Fruit fly (Drosophila melanogaster) whole organism, adult: ENCODE data around the gene dy.
A peak's percentile ranks its signal among the peaks of the same experiment; 100 is the strongest.

Experiments used
- CG11617 ChIP-seq: fragments of 200-800 bp; sonication (Bioruptor generic); optimal IDR thresholded peaks from 2 replicates; lab custom pipeline; 2017; ENCODE audit warnings: mild to moderate bottlenecking, missing biosample characterization, missing genetic modification reagents, missing genetic modification characterization
- CG12768 ChIP-seq: fragments of 200-800 bp; sonication (Bioruptor generic); optimal IDR thresholded peaks from 2 replicates; lab custom pipeline; 2017; ENCODE audit warnings: missing biosample characterization, missing genetic modification characterization, mild to moderate bottlenecking, moderate library complexity, missing genetic modification reagents
- CG14711 ChIP-seq: fragments of 200-800 bp; sonication (Bioruptor generic); optimal IDR thresholded peaks from 2 replicates; lab custom pipeline; 2018; ENCODE audit warnings: missing biosample characterization, mild to moderate bottlenecking, missing genetic modification characterization, moderate library complexity
- CG1620 ChIP-seq: fragments of 200-800 bp; sonication (Bioruptor generic); optimal IDR thresholded peaks from 2 replicates; lab custom pipeline; 2016; ENCODE audit warnings: missing biosample characterization, missing genetic modification characterization
- CG33017 ChIP-seq: fragments of 200-800 bp; sonication (Bioruptor generic); optimal IDR thresholded peaks from 2 replicates; lab custom pipeline; 2018; ENCODE audit warnings: missing biosample characterization, mild to moderate bottlenecking, missing genetic modification characterization, moderate library complexity
- CG5204 ChIP-seq: fragments of 200-800 bp; sonication (Bioruptor generic); optimal IDR thresholded peaks from 2 replicates; lab custom pipeline; 2016; ENCODE audit warnings: missing biosample characterization, missing genetic modification characterization
- CG7045 ChIP-seq: fragments of 200-800 bp; sonication (Bioruptor generic); optimal IDR thresholded peaks from 2 replicates; lab custom pipeline; 2017; ENCODE audit warnings: missing biosample characterization, mild to moderate bottlenecking, missing genetic modification characterization
- CG7101 ChIP-seq: fragments of 200-800 bp; sonication (Bioruptor generic); optimal IDR thresholded peaks from 2 replicates; lab custom pipeline; 2018; ENCODE audit warnings: missing biosample characterization, mild to moderate bottlenecking, missing genetic modification characterization, moderate library complexity
- Clk ChIP-seq: fragments of 200-800 bp; sonication (Bioruptor generic); optimal IDR thresholded peaks from 2 replicates; lab custom pipeline; 2017; ENCODE audit warnings: missing biosample characterization, missing genetic modification characterization
- Crg-1 ChIP-seq: fragments of 200-800 bp; sonication (Bioruptor generic); optimal IDR thresholded peaks from 2 replicates; lab custom pipeline; 2016; ENCODE audit warnings: missing biosample characterization, missing genetic modification characterization
- Hr96 ChIP-seq: fragments of 200-800 bp; sonication (Bioruptor generic); optimal IDR thresholded peaks from 2 replicates; lab custom pipeline; 2016; ENCODE audit warnings: missing biosample characterization, missing genetic modification characterization
- Mnt ChIP-seq: fragments of 200-800 bp; sonication (Bioruptor generic); optimal IDR thresholded peaks from 2 replicates; lab custom pipeline; 2016; ENCODE audit warnings: missing biosample characterization, mild to moderate bottlenecking, missing genetic modification characterization
- bab1 ChIP-seq: fragments of 200-800 bp; sonication (Bioruptor generic); optimal IDR thresholded peaks from 3 replicates; lab custom pipeline; 2019; ENCODE audit warnings: missing biosample characterization, mild to moderate bottlenecking, missing genetic modification characterization, moderate library complexity
- cic ChIP-seq: fragments of 200-800 bp; sonication (Bioruptor generic); optimal IDR thresholded peaks from 2 replicates; lab custom pipeline; 2017; ENCODE audit warnings: missing biosample characterization, mild to moderate bottlenecking, missing genetic modification characterization, moderate library complexity
- cnc ChIP-seq, 2 experiments: fragments of >200 bp; optimal IDR thresholded peaks; 2 replicates each; lab custom pipeline; 2017
- kay ChIP-seq: fragments of 200-800 bp; sonication (Bioruptor generic); peaks from one replicate; lab custom pipeline; 2016; ENCODE audit warnings: missing biosample characterization, missing genetic modification characterization, borderline replicate concordance
- ovo ChIP-seq: fragments of 200-800 bp; sonication (Bioruptor generic); optimal IDR thresholded peaks from 2 replicates; lab custom pipeline; 2016; ENCODE audit warnings: missing biosample characterization, missing genetic modification characterization
- pad ChIP-seq: fragments of 200-800 bp; sonication (Bioruptor generic); optimal IDR thresholded peaks from 3 replicates; lab custom pipeline; 2017; ENCODE audit warnings: missing biosample characterization, missing genetic modification characterization, mild to moderate bottlenecking, moderate library complexity, missing genetic modification reagents
- tj ChIP-seq: fragments of 200-800 bp; sonication (Bioruptor generic); optimal IDR thresholded peaks from 3 replicates; lab custom pipeline; 2017; ENCODE audit warnings: missing biosample characterization, mild to moderate bottlenecking, missing genetic modification characterization, moderate library complexity
- toe ChIP-seq: fragments of 200-800 bp; sonication (Bioruptor generic); optimal IDR thresholded peaks from 2 replicates; lab custom pipeline; 2016; ENCODE audit warnings: missing biosample characterization, missing genetic modification characterization

dy gene

DNA sequence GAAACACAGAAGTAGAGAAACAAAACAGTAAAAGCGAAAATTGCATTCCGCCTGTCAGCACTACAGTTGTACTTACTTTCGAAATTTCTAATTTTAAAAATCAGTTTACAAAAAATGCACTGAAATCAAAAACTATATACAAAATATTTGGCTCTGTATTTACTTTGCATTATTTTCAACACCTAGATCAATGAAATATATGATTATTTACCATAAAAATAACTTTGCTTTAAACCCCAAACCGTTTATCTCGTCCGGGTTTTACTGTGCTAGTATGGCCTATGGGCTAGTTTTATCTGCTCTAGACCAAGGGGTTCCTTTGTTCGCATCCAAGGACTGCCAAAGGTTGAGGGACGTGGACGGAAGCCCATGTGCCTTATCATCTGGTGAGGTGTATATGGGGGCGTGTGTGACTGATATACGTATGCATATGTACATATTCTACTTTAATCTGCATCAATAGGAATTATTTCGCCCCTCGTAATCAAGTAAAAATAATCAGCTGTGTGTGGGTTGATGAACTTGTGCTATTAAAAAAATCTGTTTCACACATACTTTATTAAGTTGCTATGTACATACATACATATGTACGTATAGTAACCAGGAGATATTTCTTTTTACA, 40.8 kb upstream of the dy start:
- TF ChIP-seq CG7101 (tag; lab: Kevin White, UChicago): peak; percentile 32
- no peak for TF ChIP-seq bab1 (GFP tag; lab: Kevin White, UChicago)
- TF ChIP-seq CG14711 (tag; lab: Kevin White, UChicago): peak; percentile 62
- peak; percentile 49 for TF ChIP-seq kay
- no peak for TF ChIP-seq pad (GFP tag; lab: Kevin White, UChicago)
- peak; percentile 15 for TF ChIP-seq ovo (GFP tag; lab: Kevin White, UChicago)
- no peak for TF ChIP-seq Hr96 (GFP tag; lab: Kevin White, UChicago)
- peak; percentile 35 for TF ChIP-seq Mnt (GFP tag; lab: Kevin White, UChicago)
- TF ChIP-seq CG12768 (GFP tag; lab: Kevin White, UChicago): peak; percentile 3
- TF ChIP-seq CG7045: peak; percentile 6
- TF ChIP-seq cic: peak; percentile 47
- TF ChIP-seq CG33017 (tag; lab: Kevin White, UChicago): peak; percentile 53

DNA sequence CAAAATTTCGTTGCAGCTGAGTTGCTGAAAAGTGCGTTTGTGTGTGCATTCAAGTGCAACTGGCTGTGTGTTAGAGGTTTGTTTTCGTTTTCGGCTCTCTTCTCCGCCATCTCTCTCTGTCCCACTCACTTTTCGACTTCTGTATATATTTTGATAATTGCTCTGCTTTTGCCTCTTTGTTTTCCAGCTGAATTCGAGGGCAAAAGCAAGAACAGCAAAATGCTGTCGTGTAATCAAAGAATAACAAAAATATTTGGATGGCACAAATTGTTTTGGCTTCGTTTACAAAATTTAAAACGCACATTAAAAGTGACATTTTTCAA, 40.1 kb upstream of the dy start:
- TF ChIP-seq ovo (GFP tag; lab: Kevin White, UChicago) (no peak), tj (peak; percentile 10)

DNA sequence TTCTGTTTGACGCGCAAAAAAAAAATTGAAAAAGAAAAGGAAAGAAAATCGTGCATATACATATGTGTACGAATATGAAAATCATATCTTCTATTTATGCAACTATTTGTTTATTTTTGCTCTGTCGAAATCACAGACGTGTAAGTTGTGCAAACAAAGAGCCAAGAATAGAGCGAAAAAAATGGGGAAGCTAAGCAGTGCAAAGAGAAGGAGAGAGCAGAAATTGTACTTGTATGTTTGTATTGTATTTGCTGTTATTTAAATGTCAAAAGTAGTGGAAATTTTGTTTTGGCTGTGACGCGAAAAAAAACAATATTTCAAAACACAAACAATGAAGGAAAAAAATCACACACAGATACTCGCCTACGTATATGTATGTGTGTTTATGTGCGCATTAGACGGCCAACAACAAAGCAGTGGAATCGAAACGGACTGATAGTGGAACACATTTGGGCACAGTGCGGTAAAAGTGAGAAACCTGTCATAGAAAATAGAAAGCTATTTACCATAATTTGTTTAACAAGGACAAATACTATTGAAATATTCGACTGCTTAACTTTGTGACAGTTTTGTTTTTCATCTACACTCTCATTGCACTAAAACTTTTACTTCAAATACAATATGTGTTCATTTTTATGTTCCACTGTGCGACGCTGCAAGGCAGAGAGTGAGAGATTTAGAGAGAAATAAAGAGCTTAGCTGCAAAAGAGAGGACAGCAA, 39.6 kb upstream of the dy start:
- peak; percentile 90 for TF ChIP-seq kay
- peak; percentile 91 for TF ChIP-seq CG14711 (tag; lab: Kevin White, UChicago)
- peak; percentile 82 for TF ChIP-seq CG1620 (GFP tag; lab: Kevin White, UChicago)
- TF ChIP-seq pad (GFP tag; lab: Kevin White, UChicago): peak; percentile 81
- TF ChIP-seq CG7101 (tag; lab: Kevin White, UChicago): peak; percentile 96
- peak; percentile 78 for TF ChIP-seq tj
- TF ChIP-seq bab1 (GFP tag; lab: Kevin White, UChicago): peak; percentile 95
- TF ChIP-seq CG7045: peak; percentile 89
- TF ChIP-seq CG33017 (tag; lab: Kevin White, UChicago): peak; percentile 89
- peak; percentile 93 for TF ChIP-seq CG11617 (GFP tag; lab: Kevin White, UChicago)
- TF ChIP-seq ovo (GFP tag; lab: Kevin White, UChicago): peak; percentile 64
- peak; percentile 68 for TF ChIP-seq cic
- TF ChIP-seq Clk (GFP tag; lab: Kevin White, UChicago): peak; percentile 69
- no peak for TF ChIP-seq cnc (optimal IDR thresholded peaks at IDR 0.05; lab: Kevin White, UChicago)
- TF ChIP-seq CG12768 (GFP tag; lab: Kevin White, UChicago): peak; percentile 88
- TF ChIP-seq Mnt (GFP tag; lab: Kevin White, UChicago): peak; percentile 87
- peak; percentile 75 for TF ChIP-seq Crg-1 (GFP tag; lab: Kevin White, UChicago)
- TF ChIP-seq toe (GFP tag; lab: Kevin White, UChicago): peak; percentile 66
- peak; percentile 93 for TF ChIP-seq Hr96 (GFP tag; lab: Kevin White, UChicago)
- TF ChIP-seq CG5204 (GFP tag; lab: Kevin White, UChicago): peak; percentile 83

DNA sequence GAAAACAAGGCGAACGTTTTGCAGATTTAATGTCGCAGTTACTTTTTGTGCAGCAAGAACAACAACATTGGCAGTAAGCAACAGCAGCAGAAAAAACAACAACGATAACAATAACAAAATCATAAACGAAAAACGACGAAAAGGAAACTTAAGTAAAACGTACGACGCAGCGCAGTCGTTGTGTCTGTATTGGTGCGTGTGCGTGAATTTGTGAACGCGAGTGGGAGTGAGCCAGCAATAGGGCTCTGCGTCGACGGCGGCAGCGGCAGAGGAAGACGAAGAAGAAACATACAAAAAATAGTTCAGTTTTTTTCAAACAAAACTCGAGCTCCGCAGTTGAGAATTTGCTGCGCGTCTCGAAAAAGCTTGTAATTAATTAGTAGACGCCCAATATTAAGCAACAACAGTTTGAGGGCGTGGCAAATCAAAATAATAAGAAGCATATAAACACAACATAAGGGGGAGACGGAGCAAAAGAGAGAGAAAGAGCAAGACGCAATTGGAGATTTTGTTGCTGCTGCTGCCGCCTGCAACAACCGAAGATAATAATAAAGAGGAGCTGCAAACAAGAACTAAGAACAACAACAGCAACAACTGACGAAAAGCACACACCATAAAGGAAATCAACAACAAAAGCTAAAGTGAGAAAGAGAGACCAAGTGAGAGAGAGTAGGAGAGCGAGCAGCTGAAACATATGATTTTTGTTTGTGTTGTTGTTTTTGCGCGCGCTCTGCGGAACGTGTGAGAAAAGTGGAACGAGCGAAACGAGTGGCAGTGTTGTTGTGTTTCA, 38.8 kb upstream of the dy start:
- TF ChIP-seq CG33017 (tag; lab: Kevin White, UChicago): no peak
- peak; percentile 37 for TF ChIP-seq Crg-1 (GFP tag; lab: Kevin White, UChicago)
- no peak for TF ChIP-seq cic
- no peak for TF ChIP-seq toe (GFP tag; lab: Kevin White, UChicago)
- peak; percentile 86 for TF ChIP-seq tj
- no peak for TF ChIP-seq CG1620 (GFP tag; lab: Kevin White, UChicago)
- TF ChIP-seq kay: no peak

DNA sequence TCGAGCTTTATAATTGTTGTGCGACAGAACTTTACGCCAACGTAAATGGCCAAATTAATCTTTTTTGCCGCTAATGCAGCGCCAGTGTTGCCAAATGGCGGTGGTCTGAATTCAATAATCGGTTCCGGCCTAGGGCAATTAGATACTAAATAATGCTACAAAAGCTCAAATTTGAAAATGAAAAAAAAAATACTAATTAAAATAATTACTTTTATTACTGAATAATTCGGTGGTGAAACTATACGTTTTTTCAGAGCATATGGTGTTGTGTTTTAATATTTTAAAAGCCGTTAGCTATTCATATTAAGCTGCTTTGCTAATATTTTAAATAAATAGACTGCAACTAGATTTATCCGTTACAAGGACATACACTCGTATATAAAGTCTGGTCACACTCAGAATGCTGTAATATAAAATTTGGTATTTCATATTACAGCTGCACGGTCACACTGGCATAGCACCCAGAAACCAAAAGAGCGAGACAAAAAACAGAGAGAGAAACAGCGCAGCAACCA, 37.9 kb upstream of the dy start, which contains the start of the genes CG1578 and rudhira:
TSS of gene CG1578 (minus strand) at position 118 of the 515 bp plus-strand sequence.
TSS of gene rudhira (plus strand) at position 465 of the 515 bp plus-strand sequence.
- TF ChIP-seq CG7101 (tag; lab: Kevin White, UChicago): peak; percentile 1
- no peak for TF ChIP-seq CG33017 (tag; lab: Kevin White, UChicago)
- TF ChIP-seq ovo (GFP tag; lab: Kevin White, UChicago): peak; percentile 61
- no peak for TF ChIP-seq CG7045
- peak; percentile 44 for TF ChIP-seq CG11617 (GFP tag; lab: Kevin White, UChicago)
- no peak for TF ChIP-seq toe (GFP tag; lab: Kevin White, UChicago)
- TF ChIP-seq CG14711 (tag; lab: Kevin White, UChicago): peak; percentile 35
- TF ChIP-seq CG1620 (GFP tag; lab: Kevin White, UChicago): no peak
- no peak for TF ChIP-seq CG5204 (GFP tag; lab: Kevin White, UChicago)
- no peak for TF ChIP-seq kay
- no peak for TF ChIP-seq tj
- peak; percentile 34 for TF ChIP-seq Mnt (GFP tag; lab: Kevin White, UChicago)
- no peak for TF ChIP-seq cic
- TF ChIP-seq CG12768 (GFP tag; lab: Kevin White, UChicago): no peak
- TF ChIP-seq Crg-1 (GFP tag; lab: Kevin White, UChicago): no peak
- peak; percentile 8 for TF ChIP-seq pad (GFP tag; lab: Kevin White, UChicago)
